Worm (Caenorhabditis elegans): ENCODE measurements around the gene F35A5.5.

Gene F35A5.5

DNA sequence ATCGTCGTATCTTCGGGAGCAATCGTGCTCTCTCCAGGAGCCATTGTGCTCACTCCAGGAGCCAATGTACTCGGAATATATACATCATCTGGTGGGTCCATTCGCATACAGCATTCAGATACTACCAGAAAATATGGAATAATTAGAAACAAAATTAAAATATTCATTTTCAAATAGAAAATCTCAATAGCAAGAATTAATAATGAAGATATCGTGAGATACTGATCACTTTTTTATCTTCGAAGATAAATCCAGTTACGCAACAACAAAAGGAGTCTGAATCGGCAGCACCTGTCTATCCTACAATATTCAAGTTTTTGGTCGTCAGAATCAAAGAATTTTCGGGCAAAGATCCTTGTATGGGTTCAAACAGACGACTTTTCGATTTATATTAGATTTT lies 26.8 kb downstream of the F35A5.5 start, which contains the start of gene F47B7.5:
Gene F47B7.5 (minus strand): TSS at position 101 of the 400 bp plus-strand sequence.
- no peak for TF ChIP-seq klf-2 (GFP tag; conservative IDR thresholded peaks at IDR 0.05)
- no peak for TF ChIP-seq T22C8.4 (GFP tag; IDR thresholded peaks at IDR 0.05)
- no peak for TF ChIP-seq cog-1 (tag; optimal IDR thresholded peaks at IDR 0.05)

DNA sequence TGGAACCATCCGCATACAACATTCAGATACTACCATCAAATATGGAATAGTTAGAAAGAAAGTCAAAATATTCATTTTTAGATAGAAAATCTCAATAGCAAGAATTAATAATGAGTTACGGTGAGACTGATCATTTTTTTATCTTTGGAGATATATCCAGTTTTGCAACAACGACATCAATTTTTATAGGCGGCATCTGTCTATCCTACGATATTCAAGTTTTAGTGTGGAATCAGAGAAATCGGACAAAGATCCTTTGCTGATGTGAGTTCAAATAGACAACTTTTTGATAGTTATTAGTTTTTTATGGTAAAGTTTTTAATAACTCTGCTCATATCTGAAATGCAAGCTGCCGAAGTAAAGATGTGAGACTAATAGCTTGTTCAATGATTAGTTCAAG lies 29.0 kb downstream of the F35A5.5 start, which contains the start of gene F47B7.4:
Gene F47B7.4 (minus strand): TSS at position 101 of the 400 bp plus-strand sequence.
- TF ChIP-seq flt-1 (GFP tag; IDR thresholded peaks at IDR 0.05) (no peak), ref-1 (GFP tag; conservative IDR thresholded peaks at IDR 0.05) (no peak), tab-1 (GFP tag; IDR thresholded peaks at IDR 0.05) (no peak), ztf-23 (GFP tag; IDR thresholded peaks at IDR 0.05) (no peak), med-1 (GFP tag; optimal IDR thresholded peaks at IDR 0.05; ENCODE audit: insufficient read depth) (no peak), T22C8.4 (GFP tag; IDR thresholded peaks at IDR 0.05) (no peak), cog-1 (tag; optimal IDR thresholded peaks at IDR 0.05) (no peak), ztf-29 (GFP tag; IDR thresholded peaks at IDR 0.05) (no peak), klf-2 (GFP tag; conservative IDR thresholded peaks at IDR 0.05) (no peak)

DNA sequence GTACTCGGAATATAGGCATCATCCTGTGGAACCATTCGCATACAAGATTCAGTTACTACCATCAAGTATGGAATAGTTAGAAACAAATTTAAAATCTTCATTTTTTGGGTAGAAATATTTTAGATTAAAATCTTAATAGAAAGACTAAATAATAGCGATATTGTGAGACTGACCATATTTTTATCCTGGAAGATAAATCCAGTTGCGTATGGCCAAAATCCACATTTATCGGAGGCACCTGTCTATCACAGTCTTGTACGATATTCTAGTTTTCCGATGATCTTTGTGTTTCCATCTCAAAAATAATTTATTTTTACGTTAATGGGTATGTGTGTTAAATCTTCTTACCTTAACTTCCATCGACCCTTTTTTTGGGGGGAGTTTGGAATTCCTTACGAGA lies 31.2 kb downstream of the F35A5.5 start, which contains the start of gene F47B7.3:
Gene F47B7.3 (minus strand): TSS at position 101 of the 400 bp plus-strand sequence.
- TF ChIP-seq ref-1 (GFP tag; conservative IDR thresholded peaks at IDR 0.05) (no peak), flt-1 (GFP tag; IDR thresholded peaks at IDR 0.05) (no peak), med-1 (GFP tag; optimal IDR thresholded peaks at IDR 0.05; ENCODE audit: insufficient read depth) (no peak), tab-1 (GFP tag; IDR thresholded peaks at IDR 0.05) (no peak), T22C8.4 (GFP tag; IDR thresholded peaks at IDR 0.05) (no peak), ztf-29 (GFP tag; IDR thresholded peaks at IDR 0.05) (no peak), klf-2 (GFP tag; conservative IDR thresholded peaks at IDR 0.05) (no peak), cog-1 (tag; optimal IDR thresholded peaks at IDR 0.05) (no peak), ztf-23 (GFP tag; IDR thresholded peaks at IDR 0.05) (no peak)

DNA sequence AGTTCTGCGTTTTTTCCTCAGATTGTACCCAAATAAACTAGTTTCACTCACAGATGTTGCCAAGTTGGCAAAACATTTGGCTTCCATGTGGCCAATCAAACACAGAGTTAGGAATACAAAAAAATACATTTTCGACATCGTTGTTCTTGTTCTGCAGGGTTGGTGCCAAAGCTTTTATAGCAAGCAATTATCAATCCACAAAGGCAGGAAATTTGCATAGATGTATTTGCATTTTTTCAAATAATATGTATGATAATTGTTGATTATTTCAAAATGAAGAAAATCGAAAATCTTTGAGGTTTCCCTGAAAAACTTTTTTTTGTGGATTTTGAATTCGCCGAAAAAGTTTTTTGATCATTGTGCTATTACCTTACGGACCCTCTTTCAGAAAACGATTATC lies 33.1 kb downstream of the F35A5.5 start, which contains the start of gene T14G12.11:
Gene T14G12.11 (minus strand): TSS at position 138 of the 400 bp plus-strand sequence.
- TF ChIP-seq flt-1 (GFP tag; IDR thresholded peaks at IDR 0.05) (no peak), ztf-23 (GFP tag; IDR thresholded peaks at IDR 0.05) (no peak), klf-2 (GFP tag; conservative IDR thresholded peaks at IDR 0.05) (no peak), med-1 (GFP tag; optimal IDR thresholded peaks at IDR 0.05; ENCODE audit: insufficient read depth) (no peak), ztf-29 (GFP tag; IDR thresholded peaks at IDR 0.05) (no peak), ref-1 (GFP tag; conservative IDR thresholded peaks at IDR 0.05) (no peak)

DNA sequence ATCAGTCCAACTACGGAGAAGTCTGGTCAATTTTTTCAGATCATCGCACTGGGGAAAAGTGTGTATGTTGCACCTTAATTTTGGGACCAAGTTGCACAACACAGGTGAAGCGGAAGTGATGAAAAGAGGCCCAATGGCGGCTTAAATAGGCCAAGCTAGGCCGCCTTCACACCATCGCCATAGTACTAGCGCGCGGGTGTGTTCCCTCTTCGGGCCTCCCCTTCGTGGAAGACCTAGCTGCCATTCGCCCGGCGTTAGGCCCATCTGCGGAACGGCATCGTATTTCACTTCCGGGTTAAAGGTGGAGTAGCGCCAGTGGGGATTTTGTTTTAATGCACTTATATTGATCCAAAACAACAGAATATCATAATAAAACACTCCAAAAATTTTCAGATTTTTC lies 35.7 kb downstream of the F35A5.5 start:
- TF ChIP-seq T22C8.4 (GFP tag; IDR thresholded peaks at IDR 0.05) = no peak
- TF ChIP-seq cog-1 (tag; optimal IDR thresholded peaks at IDR 0.05) = no peak
- TF ChIP-seq ref-1 (GFP tag; conservative IDR thresholded peaks at IDR 0.05) = no peak
- 0 out of 2 replicates have a peak, but pooled peaks have one; percentile 44 for TF ChIP-seq tab-1 (GFP tag; IDR thresholded peaks at IDR 0.05)
- no peak for TF ChIP-seq klf-2 (GFP tag; conservative IDR thresholded peaks at IDR 0.05)

DNA sequence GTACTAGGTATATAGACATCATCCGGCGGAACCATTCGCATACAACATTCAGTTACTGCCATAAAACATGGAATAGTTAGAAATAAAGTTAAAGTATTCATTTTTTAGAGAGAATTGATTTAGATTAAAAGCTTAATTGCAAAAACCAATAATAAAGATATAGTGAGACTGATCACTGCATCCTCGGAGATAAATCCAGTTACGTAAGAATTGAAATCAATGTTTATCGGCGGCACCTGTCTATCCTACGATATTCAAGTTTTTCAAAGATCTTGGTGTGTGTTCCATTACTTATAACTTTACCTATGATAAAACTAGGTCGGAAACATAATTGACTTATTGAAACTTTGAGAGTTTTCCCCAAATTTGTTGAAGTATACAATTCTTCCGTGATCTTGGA lies 36.2 kb downstream of the F35A5.5 start, which contains the start of gene T14G12.6:
Gene T14G12.6 (minus strand): TSS at position 101 of the 400 bp plus-strand sequence.
- no peak for TF ChIP-seq cog-1 (tag; optimal IDR thresholded peaks at IDR 0.05)
- TF ChIP-seq T22C8.4 (GFP tag; IDR thresholded peaks at IDR 0.05) = no peak
- no peak for TF ChIP-seq ztf-23 (GFP tag; IDR thresholded peaks at IDR 0.05)
- TF ChIP-seq ref-1 (GFP tag; conservative IDR thresholded peaks at IDR 0.05) = no peak
- TF ChIP-seq med-1 (GFP tag; optimal IDR thresholded peaks at IDR 0.05; ENCODE audit: insufficient read depth) = no peak
- no peak for TF ChIP-seq tab-1 (GFP tag; IDR thresholded peaks at IDR 0.05)
- no peak for TF ChIP-seq flt-1 (GFP tag; IDR thresholded peaks at IDR 0.05)
- no peak for TF ChIP-seq ztf-29 (GFP tag; IDR thresholded peaks at IDR 0.05)
- no peak for TF ChIP-seq klf-2 (GFP tag; conservative IDR thresholded peaks at IDR 0.05)

DNA sequence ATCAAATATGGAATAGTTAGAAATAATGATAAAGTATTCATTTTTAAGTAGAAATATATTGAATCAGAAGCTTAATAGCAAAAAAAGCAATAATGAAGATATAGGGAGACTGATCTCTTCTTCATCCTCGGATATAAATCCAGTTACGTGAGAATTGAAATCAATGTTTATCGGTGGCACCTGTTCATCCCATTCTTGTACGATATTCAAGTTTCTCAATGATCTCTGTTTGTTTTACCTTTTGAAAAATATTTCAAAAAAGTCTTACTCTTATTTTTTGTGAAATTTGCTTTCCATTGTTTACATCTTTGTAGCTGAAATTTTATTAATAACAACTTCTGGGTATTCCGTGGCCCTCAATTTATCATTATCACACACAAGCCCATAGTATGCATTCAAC lies 37.1 kb downstream of the F35A5.5 start, which contains the start of gene T14G12.12:
Gene T14G12.12 (minus strand): TSS at position 101 of the 400 bp plus-strand sequence.
- no peak for TF ChIP-seq ztf-29 (GFP tag; IDR thresholded peaks at IDR 0.05)

DNA sequence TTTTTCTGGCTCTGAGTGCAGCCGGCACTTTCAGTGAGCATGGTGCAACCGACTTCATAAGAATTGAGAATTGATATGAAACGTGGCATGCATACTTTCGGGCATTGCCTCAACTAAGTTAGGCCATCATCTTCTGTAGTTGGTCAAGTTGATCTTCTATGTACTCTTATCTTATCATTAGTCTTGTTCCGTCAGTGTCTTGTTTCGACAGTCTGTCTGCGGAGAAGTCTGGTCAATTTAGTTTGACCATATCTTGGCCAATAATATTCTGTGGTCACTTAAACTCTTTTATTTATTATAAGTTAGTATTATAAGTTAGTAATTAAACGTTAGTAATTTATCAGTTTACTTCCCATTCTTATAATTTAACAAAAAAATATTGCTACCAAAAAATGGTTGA lies 39.3 kb downstream of the F35A5.5 start:
- TF ChIP-seq ref-1 (GFP tag; conservative IDR thresholded peaks at IDR 0.05) (no peak), tab-1 (GFP tag; IDR thresholded peaks at IDR 0.05) (no peak), flt-1 (GFP tag; IDR thresholded peaks at IDR 0.05) (no peak), klf-2 (GFP tag; conservative IDR thresholded peaks at IDR 0.05) (no peak), ztf-23 (GFP tag; IDR thresholded peaks at IDR 0.05) (no peak), cog-1 (tag; optimal IDR thresholded peaks at IDR 0.05) (no peak), med-1 (GFP tag; optimal IDR thresholded peaks at IDR 0.05; ENCODE audit: insufficient read depth) (no peak), T22C8.4 (GFP tag; IDR thresholded peaks at IDR 0.05) (no peak), ztf-29 (GFP tag; IDR thresholded peaks at IDR 0.05) (no peak)

DNA sequence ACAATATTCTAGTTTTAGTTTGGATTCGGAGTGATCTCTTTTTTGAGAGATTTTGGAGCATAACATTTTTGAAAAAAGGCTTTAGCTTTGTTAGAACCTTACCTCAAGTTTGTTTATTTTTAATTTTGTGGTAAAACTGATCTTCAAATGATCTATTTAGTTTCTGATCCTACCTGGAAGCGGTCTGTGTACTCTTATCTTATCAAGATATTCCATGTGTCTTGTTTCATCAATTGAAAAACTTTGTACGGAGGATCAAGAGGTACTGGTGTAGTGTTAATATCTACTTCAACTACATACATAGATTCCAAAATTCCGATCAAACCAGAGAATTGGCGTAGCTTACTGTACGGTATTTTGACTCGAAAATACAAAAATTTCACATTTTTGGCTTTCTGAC lies 39.8 kb downstream of the F35A5.5 start:
- no peak for TF ChIP-seq ztf-29 (GFP tag; IDR thresholded peaks at IDR 0.05)
- no peak for TF ChIP-seq tab-1 (GFP tag; IDR thresholded peaks at IDR 0.05)
- TF ChIP-seq ztf-23 (GFP tag; IDR thresholded peaks at IDR 0.05) = no peak
- no peak for TF ChIP-seq flt-1 (GFP tag; IDR thresholded peaks at IDR 0.05)
- TF ChIP-seq klf-2 (GFP tag; conservative IDR thresholded peaks at IDR 0.05) = no peak
- no peak for TF ChIP-seq T22C8.4 (GFP tag; IDR thresholded peaks at IDR 0.05)
- no peak for TF ChIP-seq ref-1 (GFP tag; conservative IDR thresholded peaks at IDR 0.05)
- TF ChIP-seq cog-1 (tag; optimal IDR thresholded peaks at IDR 0.05) = no peak
- TF ChIP-seq med-1 (GFP tag; optimal IDR thresholded peaks at IDR 0.05; ENCODE audit: insufficient read depth) = no peak

DNA sequence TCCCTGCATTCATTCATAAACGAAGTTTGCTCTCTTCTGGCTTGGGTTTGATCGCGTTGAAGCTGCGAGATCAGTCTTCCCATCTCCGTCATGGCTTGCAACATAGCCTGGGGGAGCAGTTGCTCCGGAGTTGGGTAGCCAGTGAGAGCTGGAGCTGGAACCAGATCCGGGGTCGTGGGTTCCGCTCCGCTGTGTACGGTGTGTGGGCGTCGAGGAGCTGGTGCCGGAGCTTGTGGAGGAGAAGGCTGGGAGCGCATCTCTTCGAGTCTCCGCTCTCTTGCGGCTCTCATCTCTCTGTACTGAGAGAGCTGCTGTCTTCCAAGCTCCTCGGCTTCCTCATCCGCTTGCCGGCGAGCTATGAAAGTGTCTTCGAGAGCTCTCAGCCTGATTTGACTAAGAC lies 43.1 kb downstream of the F35A5.5 start:
- TF ChIP-seq T22C8.4 (GFP tag; IDR thresholded peaks at IDR 0.05) (no peak), cog-1 (tag; optimal IDR thresholded peaks at IDR 0.05) (no peak), ztf-29 (GFP tag; IDR thresholded peaks at IDR 0.05) (no peak), ztf-23 (GFP tag; IDR thresholded peaks at IDR 0.05) (no peak), flt-1 (GFP tag; IDR thresholded peaks at IDR 0.05) (no peak), tab-1 (GFP tag; IDR thresholded peaks at IDR 0.05) (0 out of 2 replicates have a peak, but pooled peaks have one; percentile 11), med-1 (GFP tag; optimal IDR thresholded peaks at IDR 0.05; ENCODE audit: insufficient read depth) (no peak), ref-1 (GFP tag; conservative IDR thresholded peaks at IDR 0.05) (no peak), klf-2 (GFP tag; conservative IDR thresholded peaks at IDR 0.05) (no peak)
